Worm (Caenorhabditis elegans) whole organism, L4/young adult: ENCODE measurements around the gene H14A12.5.

Experiments used
- W03F9.2 ChIP-seq: fragments of 150-350 bp; optimal IDR thresholded peaks from 2 replicates; lab custom pipeline; 2014; ENCODE audit warnings: missing biosample characterization, missing genetic modification characterization
- dao-5 ChIP-seq: sonication (generic microtip); optimal IDR thresholded peaks from 2 replicates; lab custom pipeline; 2016; ENCODE audit warnings: missing genotype, missing genetic modification characterization, moderate library complexity, missing compliant biosample characterization
- him-1 ChIP-seq: sonication (generic microtip); optimal IDR thresholded peaks from 2 replicates; lab custom pipeline; 2016; ENCODE audit warnings: missing genotype, missing genetic modification reagents, missing genetic modification characterization, missing compliant biosample characterization

- TF ChIP-seq him-1, result no peak
- no peak for TF ChIP-seq dao-5 (tag; lab: Kevin White, UChicago)
- TF ChIP-seq W03F9.2 (tag; lab: Kevin White, UChicago), result no peak
These were observed 10.0 kb downstream of the H14A12.5 start, which contains the start of the genes fipr-19 and fipr-18 for ce11 chrIII:7458846-7459365.
